Worm (Caenorhabditis elegans) whole organism, L3 larva: ENCODE measurements around the gene nmur-2.

Source experiments
- R02D3.7 ChIP-seq: fragments of 150-350 bp; optimal IDR thresholded peaks from 2 replicates; lab custom pipeline; 2014; ENCODE audit warnings: missing biosample characterization, missing genetic modification characterization
- ZK546.5 ChIP-seq: sonication (generic microtip); optimal IDR thresholded peaks from 2 replicates; lab custom pipeline; 2017; ENCODE audit warnings: missing biosample characterization, missing genetic modification characterization
- ama-1 ChIP-seq: fragments of 150-350 bp; optimal IDR thresholded peaks from 2 replicates; lab custom pipeline; 2018
- ceh-82 ChIP-seq: fragments of 150-350 bp; optimal IDR thresholded peaks from 2 replicates; lab custom pipeline; 2014; ENCODE audit warnings: missing biosample characterization, missing genetic modification characterization
- daf-12 ChIP-seq: fragments of 150-350 bp; optimal IDR thresholded peaks from 2 replicates; lab custom pipeline; 2014; ENCODE audit warnings: missing biosample characterization, missing genetic modification reagents, missing genetic modification characterization
- elt-3 ChIP-seq, 3 experiments: fragments of 150-350 bp in 1 of 3; sonication (generic microtip) in 2 of 3; optimal IDR thresholded peaks; 2 replicates in 2 of 3; 4 replicates in 1 of 3; lab custom pipeline; 2014 to 2017; ENCODE audit warnings: missing biosample characterization in 3 of 3, missing genetic modification characterization in 3 of 3
- fkh-10 ChIP-seq: sonication (generic microtip); optimal IDR thresholded peaks from 2 replicates; lab custom pipeline; 2017; ENCODE audit warnings: missing biosample characterization, missing genetic modification reagents, missing genetic modification characterization
- fos-1 ChIP-seq: fragments of 150-350 bp; optimal IDR thresholded peaks from 2 replicates; lab custom pipeline; 2014; ENCODE audit warnings: missing biosample characterization, missing genetic modification characterization
- hmg-11 ChIP-seq: sonication (generic microtip); optimal IDR thresholded peaks from 2 replicates; lab custom pipeline; 2016; ENCODE audit warnings: missing genetic modification characterization, missing compliant biosample characterization
- lin-15B ChIP-seq: fragments of 150-350 bp; optimal IDR thresholded peaks from 2 replicates; lab custom pipeline; 2014; ENCODE audit warnings: missing biosample characterization, missing genetic modification characterization
- nhr-11 ChIP-seq: fragments of 150-350 bp; optimal IDR thresholded peaks from 2 replicates; lab custom pipeline; 2014; ENCODE audit warnings: missing biosample characterization, missing genetic modification characterization
- nhr-12 ChIP-seq: fragments of 150-350 bp; optimal IDR thresholded peaks from 2 replicates; lab custom pipeline; 2014; ENCODE audit warnings: missing biosample characterization, missing genetic modification characterization

- TF ChIP-seq daf-12 (tag; lab: Kevin White, UChicago) (no peak), hmg-11 (tag; lab: Kevin White, UChicago) (no peak), lin-15B (no peak), elt-3 (tag; optimal IDR thresholded peaks at IDR 0.05; lab: Kevin White, UChicago) (no peak), fkh-10 (no peak), R02D3.7 (no peak), ama-1 (no peak), ceh-82 (tag; lab: Kevin White, UChicago) (no peak), nhr-12 (no peak), ZK546.5 (no peak), fos-1 (tag; lab: Kevin White, UChicago) (no peak), nhr-11 (tag; lab: Kevin White, UChicago) (no peak)
These were observed 20.6 kb downstream of the nmur-2 start, which contains the start of gene col-68 for ce11 chrII:104234-104633.
